Fruit fly (Drosophila melanogaster): ENCODE results near the gene CG17726.

Gene CG17726

DNA sequence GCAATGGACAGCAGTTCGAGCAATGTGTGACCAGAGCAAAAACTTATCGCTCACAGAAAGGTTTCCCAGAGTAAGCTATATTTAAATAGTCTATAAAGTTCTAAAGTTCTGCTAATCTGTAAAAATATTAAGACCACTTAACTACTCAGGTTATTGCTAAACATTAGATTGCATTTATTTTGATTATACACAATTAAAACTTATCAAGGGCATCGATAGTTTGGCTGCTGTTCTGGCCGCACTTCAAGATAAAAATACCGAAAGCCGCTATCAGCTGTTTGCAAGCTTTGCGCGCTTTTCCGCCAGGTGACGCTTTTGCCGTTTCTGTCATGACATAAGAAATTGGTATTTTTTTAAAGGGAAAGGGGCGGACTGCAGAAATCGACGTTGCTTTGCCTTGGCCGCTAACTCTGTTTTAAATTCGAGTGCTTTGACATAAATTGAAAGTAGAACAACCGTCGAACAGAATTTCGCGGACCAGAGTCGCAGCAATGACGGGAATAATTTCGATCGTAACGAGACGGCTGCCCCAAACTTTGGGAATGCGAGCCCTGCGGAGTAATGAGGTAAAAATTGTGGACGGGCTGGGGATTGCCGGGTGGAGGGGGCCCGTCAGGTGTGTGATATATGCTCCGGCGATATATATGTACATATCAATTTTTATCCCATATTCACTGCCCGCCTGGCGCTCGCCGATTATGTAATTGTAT, 17.5 kb downstream of the CG17726 start, which contains the start of the genes CG17734 and CG5214 (continued):
- TF ChIP-seq CG31365 (tag; optimal IDR thresholded peaks at IDR 0.05): no peak
- TF ChIP-seq klu (GFP tag; IDR thresholded peaks at IDR 0.05): no peak
- TF ChIP-seq CG15514 (GFP tag; optimal IDR thresholded peaks at IDR 0.05): peak; percentile 69
- no peak for TF ChIP-seq CG10147 (GFP tag; optimal IDR thresholded peaks at IDR 0.05)
- TF ChIP-seq Chrac-16 (GFP tag; optimal IDR thresholded peaks at IDR 0.05): no peak
- TF ChIP-seq CG4707 (GFP tag; optimal IDR thresholded peaks at IDR 0.05): no peak
- no peak for TF ChIP-seq Xbp1 (GFP tag; optimal IDR thresholded peaks at IDR 0.05)
- no peak for TF ChIP-seq Meics (GFP tag; optimal IDR thresholded peaks at IDR 0.05)
- no peak for TF ChIP-seq CG12769 (tag; optimal IDR thresholded peaks at IDR 0.05)
- no peak for TF ChIP-seq ttk (GFP tag; IDR thresholded peaks at IDR 0.05)
- TF ChIP-seq Ssrp (tag; optimal IDR thresholded peaks at IDR 0.05): no peak
- TF ChIP-seq fru (optimal IDR thresholded peaks at IDR 0.05): no peak
- TF ChIP-seq HLHmδ (GFP tag; optimal IDR thresholded peaks at IDR 0.05): no peak
- no peak for TF ChIP-seq CG10366 (GFP tag; IDR thresholded peaks at IDR 0.05)
- TF ChIP-seq gem (tag; optimal IDR thresholded peaks at IDR 0.05): peak; percentile 46
- no peak for TF ChIP-seq Optix (GFP tag; IDR thresholded peaks at IDR 0.05)
- TF ChIP-seq caup (GFP tag; optimal IDR thresholded peaks at IDR 0.05; ENCODE audit: severe bottlenecking): no peak
- no peak for TF ChIP-seq Six4 (GFP tag; optimal IDR thresholded peaks at IDR 0.05)
- TF ChIP-seq peb (GFP tag; IDR thresholded peaks at IDR 0.05): no peak
- no peak for TF ChIP-seq BtbVII (GFP tag; optimal IDR thresholded peaks at IDR 0.05)
- no peak for TF ChIP-seq eve (GFP tag; optimal IDR thresholded peaks at IDR 0.05)
- TF ChIP-seq Hmx (GFP tag; optimal IDR thresholded peaks at IDR 0.05): no peak
- no peak for TF ChIP-seq Sox100B (GFP tag; optimal IDR thresholded peaks at IDR 0.05)
- no peak for TF ChIP-seq nom (GFP tag; optimal IDR thresholded peaks at IDR 0.05)
- no peak for TF ChIP-seq CG17359 (tag; optimal IDR thresholded peaks at IDR 0.05)
- TF ChIP-seq bcd (GFP tag; optimal IDR thresholded peaks at IDR 0.05): no peak
- no peak for TF ChIP-seq dmrt99B (tag; optimal IDR thresholded peaks at IDR 0.05)
- no peak for TF ChIP-seq B-H2 (GFP tag; optimal IDR thresholded peaks at IDR 0.05)
- TF ChIP-seq Atf3 (GFP tag; optimal IDR thresholded peaks at IDR 0.05): peak; percentile 38
- peak; percentile 98 for TF ChIP-seq ftz-f1 (GFP tag; optimal IDR thresholded peaks at IDR 0.05)
- no peak for TF ChIP-seq al (GFP tag; IDR thresholded peaks at IDR 0.05)
- TF ChIP-seq zfh1 (GFP tag; IDR thresholded peaks at IDR 0.05): no peak
- no peak for TF ChIP-seq ap (GFP tag; IDR thresholded peaks at IDR 0.05)
- no peak for TF ChIP-seq CG12071 (GFP tag; optimal IDR thresholded peaks at IDR 0.05)
- TF ChIP-seq Antp (GFP tag; optimal IDR thresholded peaks at IDR 0.05): no peak
- no peak for TF ChIP-seq CG18619 (GFP tag; optimal IDR thresholded peaks at IDR 0.05)
- no peak for TF ChIP-seq zfh2 (GFP tag; optimal IDR thresholded peaks at IDR 0.05)
- no peak for TF ChIP-seq CG14710 (tag; optimal IDR thresholded peaks at IDR 0.05)
- TF ChIP-seq mirr (GFP tag; optimal IDR thresholded peaks at IDR 0.05): no peak
- TF ChIP-seq grn (GFP tag; optimal IDR thresholded peaks at IDR 0.05): no peak
- no peak for TF ChIP-seq Trl (optimal IDR thresholded peaks at IDR 0.05)
- peak; percentile 34 for TF ChIP-seq Trl (GFP tag; optimal IDR thresholded peaks at IDR 0.05)
- TF ChIP-seq rib (GFP tag; IDR thresholded peaks at IDR 0.05): no peak; the same call in none of the 2 replicates
- peak; percentile 71 for TF ChIP-seq inv (GFP tag; IDR thresholded peaks at IDR 0.05; ENCODE audit: partially characterized antibody)
- peak; percentile 26 for TF ChIP-seq CG2712 (tag; optimal IDR thresholded peaks at IDR 0.05)
- no peak for TF ChIP-seq org-1 (GFP tag; optimal IDR thresholded peaks at IDR 0.05)
- TF ChIP-seq CTCF (GFP tag; optimal IDR thresholded peaks at IDR 0.05): peak; percentile 96
- TF ChIP-seq CG13624 (GFP tag; optimal IDR thresholded peaks at IDR 0.05): peak; percentile 23
- peak; percentile 86 for TF ChIP-seq CG12659 (GFP tag; optimal IDR thresholded peaks at IDR 0.05)
- no peak for TF ChIP-seq pum (GFP tag; optimal IDR thresholded peaks at IDR 0.05)
- TF ChIP-seq CG9609 (GFP tag; optimal IDR thresholded peaks at IDR 0.05): peak; percentile 39
- no peak for TF ChIP-seq CG11398 (GFP tag; optimal IDR thresholded peaks at IDR 0.05)

Data from whole organism, embryonic.